Fruit fly (Drosophila melanogaster) whole organism, embryonic: ENCODE data around the gene Fancd2.
A peak's percentile ranks its signal among the peaks of the same experiment; 100 is the strongest.

Source experiments
- Awh ChIP-seq: fragments of 200-800 bp; sonication (Bioruptor generic); IDR thresholded peaks from 2 replicates; pipeline ENCODE4, ENCODE4 v1.3.6; 2022; ENCODE audit warnings: missing biosample characterization, missing genetic modification characterization
- CG10147 ChIP-seq: fragments of 200-800 bp; sonication (Bioruptor generic); optimal IDR thresholded peaks from 2 replicates; lab custom pipeline; 2019; ENCODE audit warnings: missing biosample characterization, mild to moderate bottlenecking, missing genetic modification characterization, moderate library complexity
- CG10543 ChIP-seq: fragments of 200-800 bp; sonication (Bioruptor generic); optimal IDR thresholded peaks from 3 replicates; lab custom pipeline; 2017; ENCODE audit warnings: missing biosample characterization, mild to moderate bottlenecking, missing genetic modification characterization, moderate library complexity
- CG11504 ChIP-seq: fragments of 200-800 bp; sonication (Bioruptor generic); optimal IDR thresholded peaks from 3 replicates; lab custom pipeline; 2019; ENCODE audit warnings: missing biosample characterization, mild to moderate bottlenecking, missing genetic modification characterization, moderate library complexity
- CG11696 ChIP-seq: fragments of 200-800 bp; sonication (Bioruptor generic); IDR thresholded peaks from 2 replicates; pipeline ENCODE4 v1.3.6; 2022; ENCODE audit warnings: missing biosample characterization, missing genetic modification characterization
- CG12236 ChIP-seq: fragments of 200-800 bp; sonication (Bioruptor generic); optimal IDR thresholded peaks from 2 replicates; lab custom pipeline; 2016; ENCODE audit warnings: missing biosample characterization, missing genetic modification characterization
- CG12299 ChIP-seq: fragments of 200-800 bp; sonication (Bioruptor generic); optimal IDR thresholded peaks from 2 replicates; lab custom pipeline; 2018; ENCODE audit warnings: missing biosample characterization, mild to moderate bottlenecking, missing genetic modification characterization
- CG12744 ChIP-seq: fragments of 200-800 bp; sonication (Bioruptor generic); optimal IDR thresholded peaks from 2 replicates; lab custom pipeline; 2016; ENCODE audit warnings: missing biosample characterization, missing genetic modification characterization
- CG13424 ChIP-seq: fragments of 200-800 bp; sonication (Bioruptor generic); optimal IDR thresholded peaks from 2 replicates; lab custom pipeline; 2019; ENCODE audit warnings: missing biosample characterization, mild to moderate bottlenecking, missing genetic modification characterization, moderate library complexity
- CG15269 ChIP-seq: fragments of 200-800 bp; sonication (Bioruptor generic); optimal IDR thresholded peaks from 2 replicates; lab custom pipeline; 2018; ENCODE audit warnings: missing biosample characterization, mild to moderate bottlenecking, missing genetic modification characterization, moderate library complexity
- CG1603 ChIP-seq: fragments of 200-800 bp; sonication (Bioruptor generic); optimal IDR thresholded peaks from 2 replicates; lab custom pipeline; 2019; ENCODE audit warnings: missing biosample characterization, mild to moderate bottlenecking, missing genetic modification characterization, moderate library complexity
- CG16779 ChIP-seq: fragments of 200-800 bp; sonication (Bioruptor generic); IDR thresholded peaks from 2 replicates; pipeline ENCODE4 v1.3.6; 2022; ENCODE audit warnings: missing biosample characterization, missing genetic modification characterization
- CG17385 ChIP-seq: fragments of 200-800 bp; sonication (Bioruptor generic); optimal IDR thresholded peaks from 3 replicates; lab custom pipeline; 2018; ENCODE audit warnings: missing biosample characterization, mild to moderate bottlenecking, missing genetic modification characterization
- CG17612 ChIP-seq: fragments of 200-800 bp; sonication (Bioruptor generic); IDR thresholded peaks from 2 replicates; pipeline ENCODE4 v1.3.6; 2022; ENCODE audit warnings: missing biosample characterization, missing genetic modification characterization
- CG31441 ChIP-seq: fragments of 200-800 bp; sonication (Bioruptor generic); IDR thresholded peaks from 2 replicates; pipeline ENCODE4 v1.3.6; 2022; ENCODE audit warnings: missing biosample characterization, missing genetic modification characterization
- CG3847 ChIP-seq: fragments of 200-800 bp; sonication (Bioruptor generic); IDR thresholded peaks from 2 replicates; pipeline ENCODE4 v1.3.6; 2022; ENCODE audit warnings: missing biosample characterization, missing genetic modification characterization
- CG4707 ChIP-seq: fragments of 200-800 bp; sonication (Bioruptor generic); optimal IDR thresholded peaks from 2 replicates; lab custom pipeline; 2018; ENCODE audit warnings: missing biosample characterization, mild to moderate bottlenecking, missing genetic modification characterization, moderate library complexity
- CG6175 ChIP-seq: fragments of 200-800 bp; sonication (Bioruptor generic); IDR thresholded peaks from 3 replicates; pipeline ENCODE4 v1.3.6; 2022; ENCODE audit warnings: missing biosample characterization, missing genetic modification characterization
- CG8388 ChIP-seq: fragments of 200-800 bp; sonication (Bioruptor generic); optimal IDR thresholded peaks from 2 replicates; lab custom pipeline; 2019; ENCODE audit warnings: missing biosample characterization, mild to moderate bottlenecking, missing genetic modification characterization, moderate library complexity
- Chrac-16 ChIP-seq: fragments of 200-800 bp; sonication (Bioruptor generic); optimal IDR thresholded peaks from 3 replicates; lab custom pipeline; 2016; ENCODE audit warnings: missing biosample characterization, missing genetic modification characterization
- Dbx ChIP-seq: fragments of 200-800 bp; sonication (Bioruptor generic); IDR thresholded peaks from 3 replicates; pipeline ENCODE4 v1.3.6; 2022; ENCODE audit warnings: missing biosample characterization, missing genetic modification characterization
- Dip2 ChIP-seq: fragments of 200-800 bp; sonication (Bioruptor generic); IDR thresholded peaks from 2 replicates; pipeline ENCODE4 v1.3.6; 2022; ENCODE audit warnings: missing biosample characterization, missing genetic modification characterization
- Fer2 ChIP-seq: fragments of 200-800 bp; sonication (Bioruptor generic); optimal IDR thresholded peaks from 2 replicates; lab custom pipeline; 2018; ENCODE audit warnings: missing biosample characterization, mild to moderate bottlenecking, missing genetic modification characterization, moderate library complexity
- Gsc ChIP-seq: fragments of 200-800 bp; sonication (Bioruptor generic); IDR thresholded peaks from 2 replicates; pipeline ENCODE4 v1.3.6; 2022; ENCODE audit warnings: missing biosample characterization, missing genetic modification characterization
- Meics ChIP-seq: fragments of 200-800 bp; sonication (Bioruptor generic); optimal IDR thresholded peaks from 2 replicates; lab custom pipeline; 2017; ENCODE audit warnings: missing biosample characterization, mild to moderate bottlenecking, missing genetic modification characterization
- Mes4 ChIP-seq: fragments of 200-800 bp; sonication (Bioruptor generic); optimal IDR thresholded peaks from 2 replicates; lab custom pipeline; 2016; ENCODE audit warnings: missing biosample characterization, missing genetic modification characterization
- NC2β ChIP-seq: fragments of 200-800 bp; sonication (Bioruptor generic); optimal IDR thresholded peaks from 2 replicates; lab custom pipeline; 2016; ENCODE audit warnings: missing biosample characterization, missing genetic modification characterization
- Side ChIP-seq: fragments of 200-800 bp; sonication (Bioruptor generic); optimal IDR thresholded peaks from 2 replicates; lab custom pipeline; 2016; ENCODE audit warnings: missing biosample characterization, missing genetic modification characterization
- Six4 ChIP-seq: fragments of 200-800 bp; sonication (Bioruptor generic); optimal IDR thresholded peaks from 2 replicates; lab custom pipeline; 2016; ENCODE audit warnings: missing biosample characterization, missing genetic modification characterization
- Ssrp ChIP-seq: fragments of 200-800 bp; sonication (Bioruptor generic); optimal IDR thresholded peaks from 2 replicates; lab custom pipeline; 2018; ENCODE audit warnings: missing biosample characterization, mild to moderate bottlenecking, missing genetic modification characterization, moderate library complexity
- Tbp ChIP-seq: fragments of >200 bp; optimal IDR thresholded peaks from 2 replicates; lab custom pipeline; 2018; ENCODE audit warnings: missing biosample characterization, missing genetic modification characterization
- al ChIP-seq: fragments of 200-800 bp; sonication (Bioruptor generic); IDR thresholded peaks from 2 replicates; pipeline ENCODE4 v1.3.6; 2022; ENCODE audit warnings: missing biosample characterization, missing genetic modification characterization
- cato ChIP-seq: fragments of 200-800 bp; sonication (Bioruptor generic); optimal IDR thresholded peaks from 2 replicates; lab custom pipeline; 2016; ENCODE audit warnings: missing biosample characterization, missing genetic modification characterization, borderline replicate concordance
- caup ChIP-seq: fragments of 200-800 bp; sonication (Bioruptor generic); optimal IDR thresholded peaks from 3 replicates; lab custom pipeline; 2017; ENCODE audit warnings: missing biosample characterization, mild to moderate bottlenecking, missing genetic modification characterization, moderate library complexity; ENCODE audit not compliant: severe bottlenecking
- dati ChIP-seq: fragments of 200-800 bp; sonication (Bioruptor generic); IDR thresholded peaks from 2 replicates; pipeline ENCODE4 v1.3.6; 2022; ENCODE audit warnings: missing biosample characterization, missing genetic modification characterization
- dimm ChIP-seq: fragments of 200-800 bp; sonication (Bioruptor generic); IDR thresholded peaks from 2 replicates; pipeline ENCODE4 v1.3.6; 2022; ENCODE audit warnings: missing biosample characterization, missing genetic modification characterization
- dmrt11E ChIP-seq: fragments of 200-800 bp; sonication (Bioruptor generic); optimal IDR thresholded peaks from 3 replicates; lab custom pipeline; 2018; ENCODE audit warnings: missing biosample characterization, mild to moderate bottlenecking, missing genetic modification characterization, moderate library complexity
- ftz-f1 ChIP-seq: fragments of 200-800 bp; sonication (Bioruptor generic); optimal IDR thresholded peaks from 2 replicates; lab custom pipeline; 2016; ENCODE audit warnings: missing biosample characterization, missing genetic modification characterization
- fu2 ChIP-seq: fragments of 200-800 bp; sonication (Bioruptor generic); optimal IDR thresholded peaks from 2 replicates; lab custom pipeline; 2016; ENCODE audit warnings: missing biosample characterization, missing genetic modification characterization
- gcm ChIP-seq: fragments of 200-800 bp; sonication (Bioruptor generic); optimal IDR thresholded peaks from 2 replicates; lab custom pipeline; 2019; ENCODE audit warnings: missing biosample characterization, mild to moderate bottlenecking, missing genetic modification characterization, moderate library complexity
- gfzf ChIP-seq: fragments of 200-800 bp; sonication (Bioruptor generic); optimal IDR thresholded peaks from 2 replicates; lab custom pipeline; 2016; ENCODE audit warnings: missing biosample characterization, mild to moderate bottlenecking, missing genetic modification characterization, moderate library complexity
- gsb-n ChIP-seq: fragments of 200-800 bp; sonication (Bioruptor generic); optimal IDR thresholded peaks from 3 replicates; lab custom pipeline; 2018; ENCODE audit warnings: missing biosample characterization, mild to moderate bottlenecking, missing genetic modification characterization
- lmd ChIP-seq: fragments of 200-800 bp; sonication (Bioruptor generic); IDR thresholded peaks from 2 replicates; pipeline ENCODE4 v1.3.6; 2022; ENCODE audit warnings: missing biosample characterization, missing genetic modification characterization
- mld ChIP-seq: fragments of 200-800 bp; sonication (Bioruptor generic); IDR thresholded peaks from 3 replicates; pipeline ENCODE4 v1.3.6; 2022; ENCODE audit warnings: missing biosample characterization, missing genetic modification characterization; ENCODE audit not compliant: partially characterized antibody
- salm ChIP-seq: fragments of 200-800 bp; sonication (Bioruptor generic); optimal IDR thresholded peaks from 2 replicates; lab custom pipeline; 2018; ENCODE audit warnings: missing biosample characterization, mild to moderate bottlenecking, missing genetic modification characterization
- sc ChIP-seq, 3 experiments: fragments of >200 bp in 2 of 3; fragments of 200-800 bp in 1 of 3; sonication (Bioruptor generic) in 1 of 3; optimal IDR thresholded peaks; 2 replicates in 2 of 3; 3 replicates in 1 of 3; lab custom pipeline; 2017; ENCODE audit warnings: mild to moderate bottlenecking in 1 of 3, missing biosample characterization in 1 of 3, missing genetic modification characterization in 1 of 3, missing genetic modification reagents in 1 of 3
- so ChIP-seq: fragments of 200-800 bp; sonication (Bioruptor generic); IDR thresholded peaks from 3 replicates; pipeline ENCODE4 v1.3.6; 2022; ENCODE audit warnings: missing biosample characterization, missing genetic modification characterization
- tup ChIP-seq: fragments of 200-800 bp; sonication (Bioruptor generic); optimal IDR thresholded peaks from 2 replicates; lab custom pipeline; 2016; ENCODE audit warnings: missing biosample characterization, mild to moderate bottlenecking, missing genetic modification characterization, moderate library complexity
- zf30C ChIP-seq: fragments of 200-800 bp; sonication (Bioruptor generic); optimal IDR thresholded peaks from 3 replicates; lab custom pipeline; 2018; ENCODE audit warnings: missing biosample characterization, mild to moderate bottlenecking, missing genetic modification characterization

Fancd2 gene

DNA sequence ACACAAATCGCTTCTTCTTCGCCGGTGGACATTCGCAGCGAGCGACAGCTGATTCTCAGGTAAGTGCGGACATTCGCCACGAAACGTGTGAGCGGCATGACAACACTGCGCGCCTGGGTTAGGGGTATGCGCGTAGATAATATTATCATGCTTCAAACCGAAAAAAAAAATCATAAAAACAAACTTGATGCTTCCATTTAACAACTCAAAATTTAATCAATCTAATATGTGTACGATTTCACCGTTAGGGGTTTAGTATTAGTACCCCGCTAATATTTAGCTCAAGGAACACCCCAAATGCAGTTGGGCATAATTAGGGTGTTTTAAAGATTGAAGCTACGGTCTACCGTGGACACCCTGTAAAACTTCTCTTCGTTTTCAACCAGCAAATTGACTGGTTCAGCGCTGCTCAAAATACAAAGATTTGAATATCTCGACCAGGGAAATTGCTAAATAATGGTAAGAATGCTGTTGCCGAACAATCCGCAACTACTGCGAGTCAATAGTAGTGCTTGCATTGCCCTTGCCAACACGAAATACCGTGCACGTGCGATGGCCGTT lies 5.9 kb upstream of the Fancd2 start, which contains the start of the genes CG17271 and RpS20 (continued):
- peak; percentile 85 for TF ChIP-seq gsb-n
- TF ChIP-seq sc (optimal IDR thresholded peaks at IDR 0.05; lab: Kevin White, UChicago), result no peak
- TF ChIP-seq sc (GFP tag; optimal IDR thresholded peaks at IDR 0.05; lab: Kevin White, UChicago), result peak; percentile 58
- TF ChIP-seq CG13424 (tag; lab: Kevin White, UChicago), result peak; percentile 94
- peak; percentile 90 for TF ChIP-seq CG3847 (GFP tag; lab: Robert Waterston, UW)
- peak; percentile 89 for TF ChIP-seq al (GFP tag; lab: Robert Waterston, UW)
- TF ChIP-seq Mes4 (GFP tag; lab: Kevin White, UChicago), result peak; percentile 94
- peak; percentile 93 for TF ChIP-seq Chrac-16 (GFP tag; lab: Kevin White, UChicago)
- peak; percentile 87 for TF ChIP-seq CG11504 (tag; lab: Kevin White, UChicago)
- peak; percentile 68 for TF ChIP-seq dimm (GFP tag; lab: Robert Waterston, UW)
- peak; percentile 62 for TF ChIP-seq salm (tag; lab: Kevin White, UChicago)
- peak; percentile 70 for TF ChIP-seq dati (GFP tag; lab: Robert Waterston, UW)
- TF ChIP-seq dmrt11E (tag; lab: Kevin White, UChicago), result peak; percentile 87
- peak; percentile 85 for TF ChIP-seq Fer2 (tag; lab: Kevin White, UChicago)
- TF ChIP-seq caup (GFP tag; lab: Kevin White, UChicago), result peak; percentile 91
- TF ChIP-seq CG31441 (GFP tag; lab: Robert Waterston, UW), result peak; percentile 87
- peak; percentile 98 for TF ChIP-seq CG17385 (GFP tag; lab: Kevin White, UChicago)
- TF ChIP-seq cato (GFP tag; lab: Kevin White, UChicago), result peak; percentile 86
- TF ChIP-seq mld, result no peak
- TF ChIP-seq Gsc, result no peak
- peak; percentile 94 for TF ChIP-seq tup
- TF ChIP-seq CG15269 (tag; lab: Kevin White, UChicago), result peak; percentile 83
- TF ChIP-seq gfzf (GFP tag; lab: Kevin White, UChicago), result peak; percentile 93
- peak; percentile 91 for TF ChIP-seq so
- peak; percentile 87 for TF ChIP-seq Awh (GFP tag; lab: Robert Waterston, UW)
- peak; percentile 84 for TF ChIP-seq CG12299 (tag; lab: Kevin White, UChicago)
- 0 out of 2 replicates have a peak, but pooled peaks have one; percentile 54 for TF ChIP-seq Dip2 (GFP tag; lab: Robert Waterston, UW)
- peak; percentile 87 for TF ChIP-seq CG8388 (GFP tag; lab: Kevin White, UChicago)
- TF ChIP-seq zf30C, result no peak
- TF ChIP-seq CG12236, result peak; percentile 72
- TF ChIP-seq CG6175 (GFP tag; lab: Robert Waterston, UW), result peak; percentile 61; the same call in 1 of the 3 replicates
- TF ChIP-seq CG10543, result peak; percentile 93
- peak; percentile 62 for TF ChIP-seq CG4707
- TF ChIP-seq NC2β (GFP tag; lab: Kevin White, UChicago), result peak; percentile 96
- TF ChIP-seq lmd, result peak; percentile 89
- peak; percentile 78 for TF ChIP-seq ftz-f1
- TF ChIP-seq Tbp, result peak; percentile 22
- peak; percentile 94 for TF ChIP-seq fu2 (GFP tag; lab: Kevin White, UChicago)
- peak; percentile 88 for TF ChIP-seq Meics (GFP tag; lab: Kevin White, UChicago)
- TF ChIP-seq gcm (GFP tag; lab: Kevin White, UChicago), result peak; percentile 87
- peak; percentile 91 for TF ChIP-seq CG1603 (tag; lab: Kevin White, UChicago)
- TF ChIP-seq CG10147 (GFP tag; lab: Kevin White, UChicago), result peak; percentile 75
- TF ChIP-seq CG12744, result peak; percentile 88
- TF ChIP-seq Dbx (GFP tag; lab: Robert Waterston, UW), result peak; percentile 91
- peak; percentile 74; the same call in 1 of the 2 replicates for TF ChIP-seq CG16779 (GFP tag; lab: Robert Waterston, UW)
- TF ChIP-seq CG11696 (GFP tag; lab: Robert Waterston, UW), result peak; percentile 67; the same call in 1 of the 2 replicates
- peak; percentile 84 for TF ChIP-seq Six4
- TF ChIP-seq Side (GFP tag; lab: Kevin White, UChicago), result peak; percentile 97
- TF ChIP-seq CG17612, result peak; percentile 44; the same call in 1 of the 2 replicates
- peak; percentile 83 for TF ChIP-seq Ssrp (tag; lab: Kevin White, UChicago)
